Fruit fly (Drosophila melanogaster): ENCODE measurements around the gene OdsH.

OdsH gene

dm6 chrX:17841923-17842322 lies 51.1 kb downstream of the OdsH start, which contains the start of gene Taf9 (continued):
- TF ChIP-seq CG9797 (GFP tag; optimal IDR thresholded peaks at IDR 0.05) (no peak), Meics (GFP tag; optimal IDR thresholded peaks at IDR 0.05) (no peak), amos (GFP tag; IDR thresholded peaks at IDR 0.05; ENCODE audit: partially characterized antibody) (peak; percentile 92), jumu (GFP tag; optimal IDR thresholded peaks at IDR 0.05) (no peak), Optix (GFP tag; IDR thresholded peaks at IDR 0.05) (no peak), CG10321 (GFP tag; IDR thresholded peaks at IDR 0.05) (no peak), CG34422 (GFP tag; IDR thresholded peaks at IDR 0.05) (0 out of 3 replicates have a peak, but pooled peaks have one; percentile 50), HmgZ (tag; optimal IDR thresholded peaks at IDR 0.05) (peak; percentile 16), Neu2 (GFP tag; optimal IDR thresholded peaks at IDR 0.05; ENCODE audit: borderline replicate concordance) (no peak), CG1832 (GFP tag; optimal IDR thresholded peaks at IDR 0.05) (no peak), hbn (GFP tag; IDR thresholded peaks at IDR 0.05; ENCODE audit: partially characterized antibody) (peak; percentile 90), ci (GFP tag; IDR thresholded peaks at IDR 0.05) (no peak), h (optimal IDR thresholded peaks at IDR 0.05) (no peak), MBD-R2 (GFP tag; IDR thresholded peaks at IDR 0.05) (peak; percentile 82), CG15514 (GFP tag; optimal IDR thresholded peaks at IDR 0.05) (peak; percentile 31), CG8478 (optimal IDR thresholded peaks at IDR 0.05) (no peak), CG12744 (GFP tag; optimal IDR thresholded peaks at IDR 0.05) (no peak), ab (GFP tag; optimal IDR thresholded peaks at IDR 0.05) (no peak), CG42726 (GFP tag; IDR thresholded peaks at IDR 0.05; ENCODE audit: partially characterized antibody) (peak; percentile 88; the same call in 1 of the 2 replicates)

DNA sequence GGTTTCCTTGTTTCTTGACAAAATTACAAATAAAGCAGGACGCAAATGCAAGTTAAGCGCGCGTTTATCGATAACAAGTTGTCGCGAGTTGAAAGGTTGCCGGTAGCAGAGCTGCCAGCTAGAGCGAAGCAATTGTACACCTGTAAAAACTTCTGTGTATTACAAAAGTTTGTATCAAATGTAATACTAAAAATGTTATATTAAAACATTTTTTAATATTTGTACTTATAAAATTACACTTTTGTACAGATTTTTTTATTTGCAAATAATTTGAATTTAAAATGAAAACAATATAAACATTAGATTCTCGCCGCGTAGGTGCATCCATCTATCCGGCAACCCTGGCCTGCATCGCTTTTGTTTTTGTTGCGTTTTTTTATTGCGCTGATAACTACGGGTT lies 53.8 kb downstream of the OdsH start, which contains the start of the genes CG8142 and Ucp4A:
Gene CG8142, minus strand, starts transcription at position 82 of the 400 bp plus-strand sequence.
Gene Ucp4A, plus strand, starts transcription at position 327 of the 400 bp plus-strand sequence.
- TF ChIP-seq nom (GFP tag; optimal IDR thresholded peaks at IDR 0.05) (peak; percentile 83), Ets97D (GFP tag; optimal IDR thresholded peaks at IDR 0.05) (peak; percentile 63), ato (GFP tag; IDR thresholded peaks at IDR 0.05; ENCODE audit: partially characterized antibody) (no peak), wdn (GFP tag; IDR thresholded peaks at IDR 0.05) (peak; percentile 93), Dll (GFP tag; IDR thresholded peaks at IDR 0.05; ENCODE audit: partially characterized antibody) (0 out of 4 replicates have a peak, but pooled peaks have one; percentile 40), HLHmδ (GFP tag; optimal IDR thresholded peaks at IDR 0.05) (no peak), eve (GFP tag; optimal IDR thresholded peaks at IDR 0.05) (no peak), CG17359 (tag; optimal IDR thresholded peaks at IDR 0.05) (peak; percentile 93), CG33557 (GFP tag; optimal IDR thresholded peaks at IDR 0.05) (peak; percentile 80), CG9215 (GFP tag; IDR thresholded peaks at IDR 0.05) (peak; percentile 94), B-H2 (GFP tag; optimal IDR thresholded peaks at IDR 0.05) (peak; percentile 85), eyg (GFP tag; optimal IDR thresholded peaks at IDR 0.05) (no peak), HHEX (GFP tag; optimal IDR thresholded peaks at IDR 0.05) (peak; percentile 82), CG12071 (GFP tag; optimal IDR thresholded peaks at IDR 0.05) (peak; percentile 23), CG4854 (GFP tag; optimal IDR thresholded peaks at IDR 0.05) (peak; percentile 60), CG7556 (GFP tag; optimal IDR thresholded peaks at IDR 0.05) (peak; percentile 87), kay (GFP tag; optimal IDR thresholded peaks at IDR 0.05) (peak; percentile 83), BtbVII (GFP tag; optimal IDR thresholded peaks at IDR 0.05) (peak; percentile 86), shn (GFP tag; optimal IDR thresholded peaks at IDR 0.05) (peak; percentile 20), CG4282 (GFP tag; optimal IDR thresholded peaks at IDR 0.05) (no peak), CG9932 (GFP tag; IDR thresholded peaks at IDR 0.05) (peak; percentile 96), CG11398 (GFP tag; optimal IDR thresholded peaks at IDR 0.05) (no peak), B-H1 (GFP tag; IDR thresholded peaks at IDR 0.05) (peak; percentile 94), CG12236 (GFP tag; optimal IDR thresholded peaks at IDR 0.05) (no peak), Camta (GFP tag; optimal IDR thresholded peaks at IDR 0.05) (peak; percentile 42), CG17829 (tag; optimal IDR thresholded peaks at IDR 0.05) (peak; percentile 94), CG12391 (tag; optimal IDR thresholded peaks at IDR 0.05) (peak; percentile 93), CG11695 (GFP tag; IDR thresholded peaks at IDR 0.05) (peak; percentile 94), Oli (tag; optimal IDR thresholded peaks at IDR 0.05) (peak; percentile 89), ro (GFP tag; IDR thresholded peaks at IDR 0.05) (peak; percentile 90), HmgD (GFP tag; optimal IDR thresholded peaks at IDR 0.05) (no peak), CG14667 (GFP tag; IDR thresholded peaks at IDR 0.05) (peak; percentile 96), CG9817 (tag; optimal IDR thresholded peaks at IDR 0.05) (peak; percentile 89)
